Worm (Caenorhabditis elegans) whole organism, L3 larva: ENCODE measurements around the gene T04F8.8.

Source experiments
- ceh-82 ChIP-seq: fragments of 150-350 bp; optimal IDR thresholded peaks from 2 replicates; lab custom pipeline; 2014; ENCODE audit warnings: missing biosample characterization, missing genetic modification characterization
- fkh-10 ChIP-seq: sonication (generic microtip); optimal IDR thresholded peaks from 2 replicates; lab custom pipeline; 2017; ENCODE audit warnings: missing biosample characterization, missing genetic modification reagents, missing genetic modification characterization
- fos-1 ChIP-seq: fragments of 150-350 bp; optimal IDR thresholded peaks from 2 replicates; lab custom pipeline; 2014; ENCODE audit warnings: missing biosample characterization, missing genetic modification characterization
- nhr-12 ChIP-seq: fragments of 150-350 bp; optimal IDR thresholded peaks from 2 replicates; lab custom pipeline; 2014; ENCODE audit warnings: missing biosample characterization, missing genetic modification characterization
- nhr-28 ChIP-seq: fragments of 150-350 bp; optimal IDR thresholded peaks from 2 replicates; lab custom pipeline; 2014; ENCODE audit warnings: missing biosample characterization, missing genetic modification characterization
- nhr-77 ChIP-seq: fragments of 150-350 bp; optimal IDR thresholded peaks from 2 replicates; lab custom pipeline; 2014; ENCODE audit warnings: missing biosample characterization, missing genetic modification characterization
- pha-4 ChIP-seq: fragments of 150-350 bp; optimal IDR thresholded peaks from 2 replicates; lab custom pipeline; 2014; ENCODE audit warnings: missing biosample characterization, missing genetic modification reagents, missing genetic modification characterization
- snpc-4 ChIP-seq: fragments of 150-350 bp; optimal IDR thresholded peaks from 2 replicates; lab custom pipeline; 2014; ENCODE audit warnings: missing biosample characterization, missing genetic modification characterization
- tbx-2 ChIP-seq: sonication (generic microtip); optimal IDR thresholded peaks from 2 replicates; lab custom pipeline; 2016; ENCODE audit warnings: mild to moderate bottlenecking, missing genetic modification characterization, missing compliant biosample characterization
- unc-62 ChIP-seq: fragments of 150-350 bp; sonication (generic microtip); optimal IDR thresholded peaks from 4 replicates; lab custom pipeline; 2014; ENCODE audit warnings: missing biosample characterization, missing genetic modification reagents, missing genetic modification characterization

- TF ChIP-seq nhr-77 (tag; lab: Kevin White, UChicago) (no peak), fkh-10 (no peak), tbx-2 (no peak), nhr-28 (tag; lab: Kevin White, UChicago) (no peak), unc-62 (GFP tag; lab: Kevin White, UChicago) (no peak), fos-1 (tag; lab: Kevin White, UChicago) (no peak), nhr-12 (tag; lab: Kevin White, UChicago) (no peak), ceh-82 (tag; lab: Kevin White, UChicago) (no peak), snpc-4 (tag; lab: Kevin White, UChicago) (no peak), pha-4 (tag; lab: Kevin White, UChicago) (no peak)
These were observed 9.5 kb upstream of the T04F8.8 start for ce11 chrX:11637721-11638120.
